Fruit fly (Drosophila melanogaster) whole organism, pupa: Measurements from ENCODE around the gene Nf1.

Source experiments
- CG12605 ChIP-seq: fragments of 200-800 bp; sonication (Bioruptor generic); IDR thresholded peaks from 2 replicates; pipeline ENCODE4 v1.3.6; 2022; ENCODE audit warnings: missing biosample characterization, missing genetic modification characterization
- CG8301 ChIP-seq: fragments of 200-800 bp; sonication (Bioruptor generic); optimal IDR thresholded peaks from 2 replicates; lab custom pipeline; 2018; ENCODE audit warnings: missing biosample characterization, mild to moderate bottlenecking, missing genetic modification characterization
- Pif1B ChIP-seq: fragments of 200-800 bp; sonication (Bioruptor generic); optimal IDR thresholded peaks from 3 replicates; lab custom pipeline; 2016; ENCODE audit warnings: missing biosample characterization, missing genetic modification characterization
- Snoo ChIP-seq: fragments of 200-800 bp; sonication (Bioruptor generic); optimal IDR thresholded peaks from 3 replicates; lab custom pipeline; 2017; ENCODE audit warnings: missing biosample characterization, mild to moderate bottlenecking, missing genetic modification characterization, inconsistent platforms
- rn ChIP-seq: fragments of 200-800 bp; sonication (Bioruptor generic); IDR thresholded peaks from 2 replicates; pipeline ENCODE4 v1.3.6; 2022; ENCODE audit warnings: missing biosample characterization, missing genetic modification characterization

DNA sequence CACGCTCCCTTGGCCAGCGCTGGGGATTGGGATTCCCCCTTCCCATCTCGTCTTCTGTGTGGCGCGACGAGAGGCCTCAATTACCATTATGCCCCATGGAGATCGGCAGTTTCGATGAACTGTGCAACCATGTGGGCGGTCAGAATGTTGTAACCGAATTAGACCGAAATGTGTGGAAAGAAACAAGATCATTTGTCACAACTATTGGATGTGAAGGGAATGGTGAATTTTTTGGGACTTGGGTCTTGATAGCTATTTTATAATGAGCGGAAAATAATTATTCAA, 30.8 kb downstream of the Nf1 start:
- TF ChIP-seq CG8301 (no peak), Pif1B (GFP tag; lab: Kevin White, UChicago) (no peak), rn (no peak), Snoo (tag; lab: Kevin White, UChicago) (no peak), CG12605 (GFP tag; lab: Robert Waterston, UW) (no peak)
